Fruit fly (Drosophila melanogaster): ENCODE results near the gene CG4390.

The CG4390 gene

dm6 chr3R:20080205-20080604 lies 20.7 kb upstream of the CG4390 start (continued):
- no peak for TF ChIP-seq E2f1 (GFP tag; IDR thresholded peaks at IDR 0.05)
- no peak for TF ChIP-seq en (GFP tag; optimal IDR thresholded peaks at IDR 0.05)
- TF ChIP-seq CG7372 (GFP tag; IDR thresholded peaks at IDR 0.05) = no peak
- TF ChIP-seq pfk (GFP tag; optimal IDR thresholded peaks at IDR 0.05) = peak; percentile 87
- no peak for TF ChIP-seq sens-2 (GFP tag; IDR thresholded peaks at IDR 0.05)

- no peak for TF ChIP-seq CG13296 (GFP tag; optimal IDR thresholded peaks at IDR 0.05)
- TF ChIP-seq CTCF (GFP tag; optimal IDR thresholded peaks at IDR 0.05) = peak; percentile 76
These were observed 6.9 kb upstream of the CG4390 start for dm6 chr3R:20066435-20066834.

- TF ChIP-seq CG31365 (tag; optimal IDR thresholded peaks at IDR 0.05) (no peak), Ets65A (GFP tag) (peak; percentile 67), Optix (GFP tag; IDR thresholded peaks at IDR 0.05) (no peak), CG14860 (GFP tag; IDR thresholded peaks at IDR 0.05; ENCODE audit: partially characterized antibody) (peak; percentile 15; the same call in 1 of the 3 replicates), da (GFP tag; optimal IDR thresholded peaks at IDR 0.05) (no peak), HmgZ (tag; optimal IDR thresholded peaks at IDR 0.05) (no peak), Stat92E (GFP tag; optimal IDR thresholded peaks at IDR 0.05) (no peak), CG6791 (GFP tag; IDR thresholded peaks at IDR 0.05; ENCODE audit: partially characterized antibody) (peak; percentile 70; the same call in 2 of the 3 replicates), Rfx (GFP tag; IDR thresholded peaks at IDR 0.05) (peak; percentile 38; the same call in 1 of the 2 replicates), gsb (GFP tag; IDR thresholded peaks at IDR 0.05) (no peak), prd (optimal IDR thresholded peaks at IDR 0.05) (peak in 1 of 2 experiments; percentile 32), prd (GFP tag; IDR thresholded peaks at IDR 0.05) (no peak), Bgb (GFP tag; IDR thresholded peaks at IDR 0.05; ENCODE audit: partially characterized antibody) (peak; percentile 71; the same call in 1 of the 2 replicates), Dp (GFP tag; optimal IDR thresholded peaks at IDR 0.05) (peak; percentile 6), CG4360 (GFP tag; IDR thresholded peaks at IDR 0.05) (no peak), Jarid2 (GFP tag; optimal IDR thresholded peaks at IDR 0.05) (no peak), nerfin-1 (tag; optimal IDR thresholded peaks at IDR 0.05) (no peak), Dip3 (GFP tag; optimal IDR thresholded peaks at IDR 0.05) (no peak), CG8478 (optimal IDR thresholded peaks at IDR 0.05) (no peak), trem (tag; optimal IDR thresholded peaks at IDR 0.05) (no peak), amos (GFP tag; IDR thresholded peaks at IDR 0.05; ENCODE audit: partially characterized antibody) (peak; percentile 65), sens (GFP tag) (peak; percentile 38), CG12769 (tag; optimal IDR thresholded peaks at IDR 0.05) (no peak), chn (GFP tag; optimal IDR thresholded peaks at IDR 0.05) (no peak), CG13287 (GFP tag; IDR thresholded peaks at IDR 0.05; ENCODE audit: partially characterized antibody) (no peak; the same call in 1 of the 2 replicates), CG2202 (tag; optimal IDR thresholded peaks at IDR 0.05) (no peak), CG13123 (GFP tag; optimal IDR thresholded peaks at IDR 0.05) (no peak), ssp (GFP tag; IDR thresholded peaks at IDR 0.05) (0 out of 2 replicates have a peak, but pooled peaks have one; percentile 8), Awh (GFP tag; IDR thresholded peaks at IDR 0.05) (no peak), CG10366 (GFP tag; IDR thresholded peaks at IDR 0.05) (no peak), corto (GFP tag; optimal IDR thresholded peaks at IDR 0.05) (no peak), pzg (GFP tag; optimal IDR thresholded peaks at IDR 0.05) (no peak), dmrt11E (tag; optimal IDR thresholded peaks at IDR 0.05) (no peak), CG3995 (GFP tag; optimal IDR thresholded peaks at IDR 0.05) (peak; percentile 39), tna (GFP tag; IDR thresholded peaks at IDR 0.05; ENCODE audit: partially characterized antibody) (no peak), CG15011 (GFP tag; optimal IDR thresholded peaks at IDR 0.05) (no peak), Ptx1 (GFP tag; IDR thresholded peaks at IDR 0.05) (0 out of 2 replicates have a peak, but pooled peaks have one; percentile 16), crol (GFP tag; IDR thresholded peaks at IDR 0.05) (no peak), Dip2 (GFP tag; IDR thresholded peaks at IDR 0.05) (peak; percentile 89), CG16815 (GFP tag; optimal IDR thresholded peaks at IDR 0.05) (no peak), zfh1 (GFP tag; IDR thresholded peaks at IDR 0.05) (no peak), CG14667 (GFP tag; IDR thresholded peaks at IDR 0.05) (no peak)
These were observed 590 bp downstream of the CG4390 start for dm6 chr3R:20058960-20059359.
